Worm (Caenorhabditis elegans) whole organism, L4/young adult: Measurements from ENCODE around the gene R186.8.

Experiments
- W03F9.2 ChIP-seq: fragments of 150-350 bp; optimal IDR thresholded peaks from 2 replicates; lab custom pipeline; 2014; ENCODE audit warnings: missing biosample characterization, missing genetic modification characterization
- dao-5 ChIP-seq: sonication (generic microtip); optimal IDR thresholded peaks from 2 replicates; lab custom pipeline; 2016; ENCODE audit warnings: missing genotype, missing genetic modification characterization, moderate library complexity, missing compliant biosample characterization
- him-1 ChIP-seq: sonication (generic microtip); optimal IDR thresholded peaks from 2 replicates; lab custom pipeline; 2016; ENCODE audit warnings: missing genotype, missing genetic modification reagents, missing genetic modification characterization, missing compliant biosample characterization

R186.8 gene

DNA sequence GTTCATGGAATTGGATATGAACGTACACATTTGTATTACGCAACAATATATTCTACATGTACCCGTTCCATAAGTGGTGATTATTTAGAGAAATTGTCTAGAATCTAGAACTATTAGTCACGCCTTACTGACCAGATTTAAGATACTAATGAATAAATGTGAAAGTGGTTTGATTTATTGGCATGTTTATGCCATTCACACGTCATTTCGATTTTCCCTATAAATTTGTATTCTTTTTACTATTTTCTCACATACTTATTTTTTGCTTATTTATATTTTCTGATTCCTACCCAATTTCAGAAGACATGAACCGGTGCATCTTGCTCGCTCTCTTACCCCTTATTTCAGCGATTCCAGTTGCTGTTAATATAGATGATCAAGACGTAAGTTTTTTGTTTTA is 20.5 kb upstream of the R186.8 start, which contains the start of gene F15B9.8:
Gene F15B9.8 (plus strand): TSS at position 301 of the 400 bp plus-strand sequence.
- TF ChIP-seq W03F9.2 = no peak
- TF ChIP-seq him-1 (tag; lab: Kevin White, UChicago) = no peak
- no peak for TF ChIP-seq dao-5 (tag; lab: Kevin White, UChicago)

DNA sequence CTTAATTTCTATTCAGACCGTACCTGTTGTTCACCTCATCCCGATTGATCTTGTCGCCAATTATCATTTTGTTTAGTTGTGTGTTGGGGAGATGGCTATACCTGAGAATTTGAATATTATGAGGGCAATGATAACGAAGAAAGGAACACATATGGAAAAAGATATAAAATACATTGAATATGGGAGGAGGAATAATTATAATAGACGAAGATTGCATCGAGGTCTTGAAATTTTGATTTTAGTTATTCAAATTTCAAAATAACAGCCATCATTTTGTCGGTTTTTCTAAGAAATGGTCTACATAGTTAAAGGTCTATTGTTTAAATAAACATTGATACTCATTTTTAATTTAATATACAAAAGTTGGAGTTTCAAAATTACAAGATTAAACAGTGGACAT is 19.3 kb upstream of the R186.8 start, which contains the start of gene shw-3:
Gene shw-3 (minus strand): TSS at position 101 of the 400 bp plus-strand sequence.
- TF ChIP-seq him-1 (tag; lab: Kevin White, UChicago) (no peak), W03F9.2 (no peak), dao-5 (tag; lab: Kevin White, UChicago) (no peak)

DNA sequence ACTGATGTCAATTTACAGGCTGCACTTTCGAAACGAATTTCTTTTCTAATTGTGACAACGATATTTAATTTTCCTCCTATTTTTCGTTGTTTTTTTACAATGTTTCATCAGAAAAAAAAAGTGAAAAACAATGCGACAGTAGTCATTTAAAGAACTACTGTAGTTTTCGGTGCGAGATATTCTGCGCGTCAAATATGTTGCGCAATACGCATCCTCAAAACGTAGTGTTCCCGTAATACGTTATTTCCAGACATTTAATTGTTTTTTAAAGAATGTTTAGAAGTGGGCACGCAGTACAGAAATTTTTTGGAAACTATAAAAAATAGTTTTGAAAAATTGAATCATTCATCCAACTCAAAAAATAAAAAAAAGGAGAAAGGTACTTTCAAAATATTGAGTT is 6.3 kb upstream of the R186.8 start:
- TF ChIP-seq W03F9.2 = no peak
- TF ChIP-seq him-1 (tag; lab: Kevin White, UChicago) = no peak
- no peak for TF ChIP-seq dao-5 (tag; lab: Kevin White, UChicago)

DNA sequence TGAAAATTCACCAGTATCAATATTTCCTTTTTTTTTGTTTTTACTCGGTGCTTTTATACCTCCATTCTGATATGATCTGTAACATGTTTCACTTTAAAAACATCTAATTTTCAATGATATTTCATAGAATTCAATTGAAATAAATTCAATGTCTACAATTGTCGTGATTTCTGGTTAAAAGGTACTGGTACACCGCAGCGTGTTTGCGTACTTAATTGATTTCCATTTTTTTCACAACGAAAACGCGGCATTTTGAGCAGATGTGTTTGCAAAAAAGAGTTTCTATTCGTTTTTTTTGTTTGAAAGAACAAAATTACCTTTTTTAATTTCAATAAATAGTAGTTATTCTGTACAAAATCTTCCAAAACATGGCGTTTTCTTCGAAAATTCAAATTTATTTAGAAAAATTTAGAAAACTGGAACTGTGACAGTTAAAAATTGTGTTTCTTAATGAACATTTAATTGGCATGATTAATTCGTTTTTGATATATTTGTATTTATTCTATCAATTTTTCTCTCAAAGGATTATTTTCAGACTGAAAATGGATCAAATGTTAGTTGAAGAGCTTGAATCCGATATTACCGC is 2.9 kb upstream of the R186.8 start, which contains the start of gene pnn-1:
Gene pnn-1 (plus strand): TSS at position 536 of the 586 bp plus-strand sequence.
- TF ChIP-seq W03F9.2 (peak; percentile 29), dao-5 (tag; lab: Kevin White, UChicago) (no peak), him-1 (tag; lab: Kevin White, UChicago) (no peak)

DNA sequence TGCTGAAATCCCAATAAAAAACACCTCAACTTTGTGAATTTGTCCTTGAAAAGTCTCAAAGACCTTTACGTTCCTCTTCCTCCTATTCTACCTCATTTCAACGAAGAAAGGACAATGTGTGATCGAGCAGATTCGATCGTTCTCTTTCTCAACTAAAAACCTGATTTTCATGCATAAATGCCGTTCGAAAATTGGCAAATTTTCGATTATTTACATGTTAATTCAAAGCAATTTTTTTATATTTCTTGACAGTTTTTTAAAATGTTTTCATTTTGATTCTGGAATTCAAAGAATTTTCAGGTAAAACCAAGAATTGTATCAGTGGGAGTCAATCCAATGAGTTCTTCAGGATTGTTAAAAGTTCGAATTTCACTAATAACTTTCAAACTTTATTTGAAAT is 773 bp upstream of the R186.8 start, which contains the start of gene lin-46:
Gene lin-46 (plus strand): TSS at position 301 of the 400 bp plus-strand sequence.
- no peak for TF ChIP-seq dao-5 (tag; lab: Kevin White, UChicago)
- no peak for TF ChIP-seq him-1 (tag; lab: Kevin White, UChicago)
- TF ChIP-seq W03F9.2 = no peak

DNA sequence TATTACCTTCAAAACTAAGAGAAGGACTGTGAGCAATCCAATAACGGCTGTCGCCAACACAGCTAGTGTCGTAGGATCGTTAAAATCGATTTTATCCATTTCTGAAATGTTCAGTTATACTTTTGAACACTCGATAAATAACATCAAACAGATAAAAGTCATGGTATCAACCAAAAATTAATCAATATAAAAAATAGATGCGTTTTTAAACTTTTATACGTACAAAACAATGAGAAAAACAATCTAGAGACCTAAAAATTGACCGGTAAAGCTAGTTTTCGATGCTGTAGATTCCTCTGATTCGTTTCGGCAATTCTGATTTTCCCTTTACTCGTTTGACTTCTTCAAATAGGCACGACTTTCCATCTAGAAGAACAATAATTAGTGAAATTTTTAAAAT is 672 bp downstream of the R186.8 start, which contains the start of gene R186.3:
Gene R186.3 (minus strand): TSS at position 101 of the 400 bp plus-strand sequence.
- TF ChIP-seq dao-5 (tag; lab: Kevin White, UChicago) (no peak), W03F9.2 (no peak), him-1 (tag; lab: Kevin White, UChicago) (no peak)

ce11 chrV:12964076-12964475 is 3.7 kb downstream of the R186.8 start, which contains the start of gene srd-35:
srd-35 (plus strand) TSS chrV:12964376.
- TF ChIP-seq him-1 (tag; lab: Kevin White, UChicago) = no peak
- TF ChIP-seq dao-5 (tag; lab: Kevin White, UChicago) = no peak
- no peak for TF ChIP-seq W03F9.2

ce11 chrV:12963192-12963591 is 4.6 kb downstream of the R186.8 start, which contains the start of gene hrg-9:
hrg-9 (minus strand) TSS chrV:12963343.
- TF ChIP-seq dao-5 (tag; lab: Kevin White, UChicago) (no peak), W03F9.2 (no peak), him-1 (tag; lab: Kevin White, UChicago) (no peak)

DNA sequence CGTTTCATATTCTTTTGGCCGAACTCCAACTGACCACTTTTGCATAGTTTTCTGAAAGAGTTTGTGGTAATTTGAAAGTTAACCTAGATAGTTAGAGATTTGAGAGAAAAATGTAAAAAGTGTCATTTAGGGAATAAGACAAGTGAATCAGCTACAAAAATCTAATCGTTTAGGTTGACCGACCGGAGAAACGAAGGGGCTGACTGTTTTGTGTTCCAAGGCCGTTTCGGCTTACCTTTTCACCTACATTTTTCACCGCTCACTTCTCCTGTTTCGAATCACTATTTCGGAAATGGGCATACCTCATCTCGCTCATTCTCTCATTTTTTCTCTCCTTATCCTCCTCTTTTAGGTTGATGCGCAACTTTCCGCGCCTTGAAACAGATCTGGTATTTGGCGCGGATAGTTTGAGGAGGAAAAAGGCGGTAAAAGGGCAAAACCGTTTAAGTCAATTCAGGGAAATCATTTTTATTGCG is 6.7 kb downstream of the R186.8 start, which contains the start of gene mpst-7:
Gene mpst-7 (minus strand): TSS at position 51 of the 476 bp plus-strand sequence.
- TF ChIP-seq dao-5 (tag; lab: Kevin White, UChicago) (no peak), him-1 (tag; lab: Kevin White, UChicago) (no peak), W03F9.2 (no peak)

DNA sequence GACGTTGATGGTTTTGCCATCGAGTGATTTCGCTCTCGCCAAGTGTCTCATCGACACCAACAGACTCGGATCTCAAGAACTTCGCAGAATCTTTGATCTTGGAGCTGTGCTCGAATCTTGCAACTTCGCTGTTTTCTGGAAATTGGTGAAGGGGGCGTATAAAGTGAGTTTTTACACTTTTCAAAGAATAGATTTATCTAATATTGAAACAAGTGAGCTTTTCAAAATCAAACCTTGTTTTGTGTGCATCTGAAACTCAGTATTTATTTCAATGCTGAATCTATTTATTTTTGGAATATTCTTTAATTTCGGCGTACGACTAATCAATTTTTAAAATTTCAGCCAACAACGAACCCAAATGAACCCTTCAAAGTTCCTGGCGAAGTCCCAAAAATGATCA is 13.5 kb downstream of the R186.8 start:
- TF ChIP-seq W03F9.2 (no peak), dao-5 (tag; lab: Kevin White, UChicago) (no peak), him-1 (tag; lab: Kevin White, UChicago) (no peak)

DNA sequence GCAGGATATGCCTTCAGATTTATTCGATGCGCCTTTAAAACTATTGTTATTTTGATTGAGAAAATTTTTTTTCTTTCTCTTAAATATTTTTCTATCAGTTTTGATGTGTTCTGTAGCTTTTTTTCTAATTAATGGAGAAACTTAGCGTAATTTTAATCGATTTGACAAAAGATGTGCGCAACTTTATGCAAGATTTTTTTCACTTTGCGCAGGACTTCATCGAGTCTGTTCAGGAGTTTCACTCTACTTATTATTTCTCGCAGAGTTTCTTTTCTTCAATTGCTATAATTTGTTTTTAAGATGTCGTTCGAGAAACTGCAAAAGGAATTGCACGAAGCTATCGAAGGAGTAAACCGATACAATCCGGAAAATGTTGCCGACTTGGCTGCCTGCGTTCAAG is 14.1 kb downstream of the R186.8 start, which contains the start of gene eif-3.K:
Gene eif-3.K (plus strand): TSS at position 301 of the 400 bp plus-strand sequence.
- TF ChIP-seq dao-5 (tag; lab: Kevin White, UChicago) (no peak), him-1 (tag; lab: Kevin White, UChicago) (no peak), W03F9.2 (no peak)

- TF ChIP-seq W03F9.2 (no peak), dao-5 (tag; lab: Kevin White, UChicago) (no peak), him-1 (tag; lab: Kevin White, UChicago) (no peak)
These were observed 15.5 kb downstream of the R186.8 start, which contains the start of gene pqn-68 for ce11 chrV:12952287-12952686. pqn-68 (plus strand) TSS chrV:12952636.

DNA sequence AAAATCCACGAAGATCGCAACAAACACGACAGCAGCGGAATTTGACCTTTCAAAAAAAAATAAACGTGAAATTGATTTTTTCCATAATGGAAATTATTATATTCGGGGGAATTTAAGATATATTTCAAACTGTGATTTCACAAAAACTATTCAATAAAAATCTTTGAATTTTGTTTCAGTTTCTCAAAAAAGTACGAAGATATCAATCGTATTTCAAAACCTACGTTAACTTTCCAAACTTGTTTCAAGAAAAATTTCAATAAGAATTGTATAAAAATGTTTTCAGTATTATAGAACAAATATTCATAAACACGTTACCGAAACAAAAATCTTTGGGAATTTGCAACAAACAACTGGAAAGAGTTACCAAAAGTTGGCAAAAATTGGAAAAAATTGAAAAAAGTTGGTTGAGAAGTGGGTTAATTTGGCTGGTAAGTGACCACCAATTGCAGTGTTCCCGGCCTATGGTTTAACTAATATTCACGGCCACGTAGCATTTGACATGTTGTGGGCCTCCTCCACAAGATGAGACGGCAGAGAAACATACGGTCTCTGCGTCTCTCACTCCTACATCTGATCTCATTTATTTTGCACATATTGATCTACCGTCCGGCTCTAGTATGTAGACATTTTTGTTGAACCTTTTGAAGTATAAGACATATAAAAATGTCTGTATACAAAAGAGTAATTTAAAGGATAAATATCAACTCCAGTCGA is 16.8 kb downstream of the R186.8 start, which contains the start of the genes T16G1.9 and T16G1.18:
Gene T16G1.9 (minus strand): TSS at position 51 of the 717 bp plus-strand sequence.
Gene T16G1.18 (plus strand): TSS at position 493 of the 717 bp plus-strand sequence.
- TF ChIP-seq W03F9.2 (no peak), him-1 (tag; lab: Kevin White, UChicago) (no peak), dao-5 (tag; lab: Kevin White, UChicago) (no peak)
